Fruit fly (Drosophila melanogaster): Measurements from ENCODE around the gene CG4770.

dm6 chr3R:19889603-19890187, 28.6 kb upstream of the CG4770 start:
- TF ChIP-seq Blimp-1 (GFP tag; optimal IDR thresholded peaks at IDR 0.05) (no peak), CG32006 (GFP tag; optimal IDR thresholded peaks at IDR 0.05) (peak; percentile 31), dac (GFP tag; optimal IDR thresholded peaks at IDR 0.05) (no peak), Eip75B (GFP tag; optimal IDR thresholded peaks at IDR 0.05) (no peak), CG6163 (GFP tag; IDR thresholded peaks at IDR 0.05) (0 out of 3 replicates have a peak, but pooled peaks have one; percentile 6)
